Fruit fly (Drosophila melanogaster): ENCODE data around the gene Myb.

The Myb gene

dm6 chrX:15867863-15868262 lies 10.2 kb upstream of the Myb start, which contains the start of gene Gapdh2 (continued):
- TF ChIP-seq ewg (GFP tag; optimal IDR thresholded peaks at IDR 0.05) = peak; percentile 97
- TF ChIP-seq CG10654 (GFP tag; optimal IDR thresholded peaks at IDR 0.05) = peak; percentile 98
- peak; percentile 95 for TF ChIP-seq CG16863 (GFP tag; optimal IDR thresholded peaks at IDR 0.05)
- TF ChIP-seq lab (GFP tag; optimal IDR thresholded peaks at IDR 0.05) = peak; percentile 100
- peak; percentile 90 for TF ChIP-seq CG8089 (GFP tag; optimal IDR thresholded peaks at IDR 0.05)
- peak; percentile 87 for TF ChIP-seq CG17186 (GFP tag; optimal IDR thresholded peaks at IDR 0.05)
- TF ChIP-seq CG15479 (GFP tag; optimal IDR thresholded peaks at IDR 0.05) = peak; percentile 10
- TF ChIP-seq Dll (GFP tag; IDR thresholded peaks at IDR 0.05; ENCODE audit: partially characterized antibody) = no peak
- peak; percentile 96; the same call in 1 of the 2 replicates for TF ChIP-seq Lim3 (GFP tag; IDR thresholded peaks at IDR 0.05)
- peak; percentile 98 for TF ChIP-seq onecut (GFP tag; IDR thresholded peaks at IDR 0.05)
- TF ChIP-seq ara (GFP tag; IDR thresholded peaks at IDR 0.05) = peak; percentile 99
- peak; percentile 77 for TF ChIP-seq CG3163 (GFP tag; optimal IDR thresholded peaks at IDR 0.05)
- peak; percentile 98 for TF ChIP-seq fd64A (GFP tag; optimal IDR thresholded peaks at IDR 0.05)
- peak; percentile 99 for TF ChIP-seq slbo (GFP tag; IDR thresholded peaks at IDR 0.05)
- peak; percentile 99 for TF ChIP-seq CG17568 (GFP tag; optimal IDR thresholded peaks at IDR 0.05)
- peak; percentile 100 for TF ChIP-seq Atf6 (GFP tag; IDR thresholded peaks at IDR 0.05)
- TF ChIP-seq lmd (GFP tag; IDR thresholded peaks at IDR 0.05) = peak; percentile 98; the same call in 1 of the 2 replicates
- no peak for TF ChIP-seq Hr39 (optimal IDR thresholded peaks at IDR 0.05)
- TF ChIP-seq kni (GFP tag; optimal IDR thresholded peaks at IDR 0.05) = peak; percentile 99
- TF ChIP-seq sens (GFP tag) = peak; percentile 100
- TF ChIP-seq H2.0 (GFP tag; IDR thresholded peaks at IDR 0.05) = peak; percentile 99
- TF ChIP-seq CG16779 (GFP tag; IDR thresholded peaks at IDR 0.05) = peak; percentile 99
- no peak for TF ChIP-seq h (optimal IDR thresholded peaks at IDR 0.05)
- peak; percentile 93 for TF ChIP-seq CG15696 (tag; optimal IDR thresholded peaks at IDR 0.05)
- peak; percentile 99 for TF ChIP-seq E2f1 (GFP tag; IDR thresholded peaks at IDR 0.05)
- peak; percentile 96 for TF ChIP-seq Spps (tag; optimal IDR thresholded peaks at IDR 0.05)
- TF ChIP-seq Deaf1 (tag; optimal IDR thresholded peaks at IDR 0.05) = peak; percentile 93
- TF ChIP-seq Jarid2 (GFP tag; optimal IDR thresholded peaks at IDR 0.05) = peak; percentile 95
- peak; percentile 98 for TF ChIP-seq Ptx1 (GFP tag; IDR thresholded peaks at IDR 0.05)
- TF ChIP-seq Eip74EF (GFP tag; optimal IDR thresholded peaks at IDR 0.05) = peak in 1 of 2 experiments; percentile 100
- TF ChIP-seq H15 (GFP tag; IDR thresholded peaks at IDR 0.05) = peak; percentile 97
- peak; percentile 44 for TF ChIP-seq Dref (GFP tag; IDR thresholded peaks at IDR 0.05)
- TF ChIP-seq rib (GFP tag; IDR thresholded peaks at IDR 0.05) = peak; percentile 99
- TF ChIP-seq CG12744 (GFP tag; optimal IDR thresholded peaks at IDR 0.05) = peak; percentile 98
- TF ChIP-seq CrebB (tag; optimal IDR thresholded peaks at IDR 0.05) = peak; percentile 100
- no peak; the same call in none of the 2 replicates for TF ChIP-seq gt (GFP tag; IDR thresholded peaks at IDR 0.05)
- TF ChIP-seq CG16813 (GFP tag; IDR thresholded peaks at IDR 0.05; ENCODE audit: partially characterized antibody) = no peak
- TF ChIP-seq Mes4 (GFP tag; optimal IDR thresholded peaks at IDR 0.05) = peak; percentile 94
- no peak for TF ChIP-seq stwl (tag; optimal IDR thresholded peaks at IDR 0.05)
- TF ChIP-seq crol (GFP tag; IDR thresholded peaks at IDR 0.05) = no peak; the same call in 1 of the 2 replicates
- peak; percentile 95 for TF ChIP-seq GATAe (GFP tag; conservative IDR thresholded peaks at IDR 0.05)
- TF ChIP-seq bab2 (GFP tag; optimal IDR thresholded peaks at IDR 0.05) = peak; percentile 98
- peak; percentile 100 for TF ChIP-seq exex (tag; optimal IDR thresholded peaks at IDR 0.05)
- TF ChIP-seq CG16815 (GFP tag; optimal IDR thresholded peaks at IDR 0.05) = peak; percentile 81
- no peak for TF ChIP-seq Scr (GFP tag; IDR thresholded peaks at IDR 0.05; ENCODE audit: partially characterized antibody)
- peak; percentile 98 for TF ChIP-seq Camta (GFP tag; optimal IDR thresholded peaks at IDR 0.05)
- peak; percentile 98 for TF ChIP-seq ems (GFP tag; optimal IDR thresholded peaks at IDR 0.05)
- peak; percentile 93 for TF ChIP-seq CG8359 (GFP tag; optimal IDR thresholded peaks at IDR 0.05; ENCODE audit: borderline replicate concordance)
- peak; percentile 98; the same call in 1 of the 2 replicates for TF ChIP-seq danr (GFP tag; IDR thresholded peaks at IDR 0.05)
- peak; percentile 99 for TF ChIP-seq CG9932 (GFP tag; IDR thresholded peaks at IDR 0.05)
- peak; percentile 99 for TF ChIP-seq lilli (GFP tag; optimal IDR thresholded peaks at IDR 0.05)
- TF ChIP-seq az2 (GFP tag; optimal IDR thresholded peaks at IDR 0.05) = peak; percentile 99
